Worm (Caenorhabditis elegans): Measurements from ENCODE around the gene sre-50.
A peak's percentile ranks its signal among the peaks of the same experiment; 100 is the strongest.

The sre-50 gene

DNA sequence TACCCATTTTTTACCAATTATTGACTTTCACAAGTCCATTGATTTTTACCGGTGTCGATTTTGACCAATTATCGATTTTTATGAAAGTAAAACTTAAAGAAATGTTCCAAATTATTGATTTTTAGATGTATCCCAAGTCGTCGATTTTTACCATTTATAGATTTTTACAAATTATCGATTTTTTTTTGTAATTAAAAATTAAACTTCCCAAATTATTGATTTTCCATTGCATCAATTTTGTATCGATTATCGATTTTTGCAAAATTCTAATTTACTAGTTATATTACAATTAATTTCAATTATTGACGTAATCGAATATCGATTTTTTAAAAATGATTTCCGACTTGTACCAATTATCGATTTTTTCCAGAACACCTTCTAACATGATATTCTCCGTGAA, at the start of gene sre-50:
Gene sre-50 (plus strand): TSS at position 384 of the 400 bp plus-strand sequence.
- no peak for TF ChIP-seq snpc-4 (tag; optimal IDR thresholded peaks at IDR 0.05)
- TF ChIP-seq ceh-28 (tag; optimal IDR thresholded peaks at IDR 0.05) = peak; percentile 97

DNA sequence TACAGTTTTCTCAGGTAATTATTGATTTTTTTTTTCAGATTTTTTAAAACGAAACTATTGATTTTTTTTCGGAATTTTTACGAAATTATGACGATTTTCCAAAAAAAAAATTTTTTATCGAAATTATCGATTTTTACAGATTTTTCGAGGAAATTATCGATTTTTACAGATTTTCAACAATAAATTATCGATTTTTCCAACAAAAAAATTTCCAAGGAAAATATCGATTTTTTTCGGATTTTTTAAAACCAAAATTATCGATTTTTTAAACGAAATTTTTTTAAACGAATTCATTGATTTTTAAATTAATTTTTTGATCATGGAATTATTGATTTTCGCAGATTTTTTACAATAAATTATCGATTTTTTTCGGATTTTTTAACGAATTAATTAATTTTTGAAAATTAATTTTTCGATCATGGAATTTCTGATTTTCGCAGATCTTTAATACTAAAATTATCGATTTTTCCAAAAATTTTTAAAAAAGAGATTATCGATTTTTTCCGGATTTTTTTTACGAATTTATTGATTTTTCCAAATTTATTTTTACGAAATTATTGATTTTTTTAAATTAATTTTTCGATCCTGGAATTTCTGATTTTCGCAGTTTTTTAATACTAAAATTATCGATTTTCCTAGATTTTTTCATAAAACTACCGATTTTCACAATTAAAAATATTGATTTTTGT, 47.6 kb upstream of the sre-50 start:
- TF ChIP-seq ceh-28 (tag; optimal IDR thresholded peaks at IDR 0.05) = peak; percentile 98
- no peak for TF ChIP-seq zag-1 (tag; optimal IDR thresholded peaks at IDR 0.05)
- TF ChIP-seq elt-1 (tag; optimal IDR thresholded peaks at IDR 0.05) = no peak
- TF ChIP-seq nhr-23 (tag; optimal IDR thresholded peaks at IDR 0.05) = no peak
- no peak for TF ChIP-seq ztf-11 (tag; optimal IDR thresholded peaks at IDR 0.05)
- no peak for TF ChIP-seq pqm-1 (tag; optimal IDR thresholded peaks at IDR 0.05)
- peak; percentile 13 for TF ChIP-seq hmg-11 (tag; optimal IDR thresholded peaks at IDR 0.05)

DNA sequence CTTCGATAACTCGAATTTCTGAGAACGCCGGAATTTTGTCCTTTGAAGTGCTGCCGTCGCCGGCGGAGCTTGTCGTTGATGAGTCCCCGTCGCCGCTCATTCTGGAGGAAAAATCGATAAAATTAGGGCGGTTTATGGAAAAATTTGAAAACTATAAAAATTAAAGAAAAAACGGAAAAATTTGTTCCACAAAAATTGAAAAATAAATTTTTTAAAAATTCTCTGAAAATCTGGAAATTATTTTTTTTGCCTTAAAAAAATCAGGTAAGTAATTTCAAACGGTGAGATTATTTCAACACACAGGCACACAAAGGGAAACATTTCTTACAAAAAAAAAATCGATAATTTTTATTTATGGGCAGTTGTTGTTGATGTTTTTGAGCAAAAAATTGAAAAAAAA, 46.8 kb upstream of the sre-50 start, which contains the start of gene parn-2:
Gene parn-2 (minus strand): TSS at position 101 of the 400 bp plus-strand sequence.
- TF ChIP-seq ceh-82 (tag; optimal IDR thresholded peaks at IDR 0.05) (no peak), eor-1 (tag; optimal IDR thresholded peaks at IDR 0.05) (no peak), hmg-11 (tag; optimal IDR thresholded peaks at IDR 0.05) (no peak), unc-62 (GFP tag; optimal IDR thresholded peaks at IDR 0.05) (no peak), egl-27 (tag; optimal IDR thresholded peaks at IDR 0.05) (no peak), mdl-1 (tag; optimal IDR thresholded peaks at IDR 0.05) (no peak), ama-1 (optimal IDR thresholded peaks at IDR 0.05) (no peak), nhr-11 (tag; optimal IDR thresholded peaks at IDR 0.05) (no peak), unc-39 (tag; optimal IDR thresholded peaks at IDR 0.05) (no peak), lin-15B (tag; optimal IDR thresholded peaks at IDR 0.05) (no peak), tbx-2 (tag; optimal IDR thresholded peaks at IDR 0.05) (no peak), ztf-4 (tag; optimal IDR thresholded peaks at IDR 0.05) (no peak), nhr-67 (tag; optimal IDR thresholded peaks at IDR 0.05) (no peak), nhr-25 (tag; optimal IDR thresholded peaks at IDR 0.05) (no peak), jun-1 (tag; optimal IDR thresholded peaks at IDR 0.05) (no peak), skn-1 (tag; optimal IDR thresholded peaks at IDR 0.05) (no peak), ztf-11 (tag; optimal IDR thresholded peaks at IDR 0.05) (no peak), ZK546.5 (tag; optimal IDR thresholded peaks at IDR 0.05) (no peak), fkh-2 (tag; optimal IDR thresholded peaks at IDR 0.05) (no peak), ceh-9 (tag; optimal IDR thresholded peaks at IDR 0.05) (no peak)

DNA sequence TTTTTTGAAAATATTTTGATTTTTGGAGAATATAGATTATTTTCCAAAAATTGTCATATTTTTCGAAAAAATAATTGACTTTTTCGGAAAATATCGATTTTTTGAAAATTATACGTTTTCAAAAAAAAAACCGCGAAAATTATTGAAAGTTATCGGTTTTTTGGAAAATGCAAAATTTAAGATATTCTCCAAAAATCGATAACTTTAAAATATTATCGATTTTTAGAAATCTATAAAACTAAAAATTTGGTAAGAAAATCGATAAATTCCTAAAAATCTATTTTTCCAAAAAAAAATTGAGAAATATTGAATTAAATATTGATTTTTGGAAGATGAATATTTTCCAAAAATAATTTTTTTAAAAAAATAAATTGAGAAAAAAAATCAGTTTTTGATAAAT, 46.2 kb upstream of the sre-50 start:
- TF ChIP-seq ceh-28 (tag; optimal IDR thresholded peaks at IDR 0.05) (peak; percentile 89), eor-1 (tag; optimal IDR thresholded peaks at IDR 0.05) (no peak)

DNA sequence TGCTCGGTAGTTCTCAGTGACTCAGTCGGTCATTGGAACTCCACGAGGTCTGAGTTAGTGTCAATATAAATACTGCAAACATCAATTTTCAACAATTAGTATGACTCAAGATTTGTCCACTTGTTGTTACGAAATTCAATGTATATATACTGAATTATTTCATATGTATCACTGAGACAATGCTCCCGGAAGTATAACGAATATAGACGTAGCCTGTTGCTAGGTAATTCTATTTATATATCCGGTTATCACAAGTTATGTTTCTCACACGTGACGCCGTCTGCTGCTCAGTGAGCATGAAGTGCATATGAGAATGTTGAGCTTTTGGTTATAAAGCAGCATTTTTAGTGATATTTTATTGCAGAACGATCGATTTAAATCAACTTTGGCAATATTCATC, 42.8 kb upstream of the sre-50 start:
- TF ChIP-seq daf-12 (tag; optimal IDR thresholded peaks at IDR 0.05) (no peak), sea-2 (GFP tag; optimal IDR thresholded peaks at IDR 0.05) (no peak), fkh-2 (tag; optimal IDR thresholded peaks at IDR 0.05) (no peak)

DNA sequence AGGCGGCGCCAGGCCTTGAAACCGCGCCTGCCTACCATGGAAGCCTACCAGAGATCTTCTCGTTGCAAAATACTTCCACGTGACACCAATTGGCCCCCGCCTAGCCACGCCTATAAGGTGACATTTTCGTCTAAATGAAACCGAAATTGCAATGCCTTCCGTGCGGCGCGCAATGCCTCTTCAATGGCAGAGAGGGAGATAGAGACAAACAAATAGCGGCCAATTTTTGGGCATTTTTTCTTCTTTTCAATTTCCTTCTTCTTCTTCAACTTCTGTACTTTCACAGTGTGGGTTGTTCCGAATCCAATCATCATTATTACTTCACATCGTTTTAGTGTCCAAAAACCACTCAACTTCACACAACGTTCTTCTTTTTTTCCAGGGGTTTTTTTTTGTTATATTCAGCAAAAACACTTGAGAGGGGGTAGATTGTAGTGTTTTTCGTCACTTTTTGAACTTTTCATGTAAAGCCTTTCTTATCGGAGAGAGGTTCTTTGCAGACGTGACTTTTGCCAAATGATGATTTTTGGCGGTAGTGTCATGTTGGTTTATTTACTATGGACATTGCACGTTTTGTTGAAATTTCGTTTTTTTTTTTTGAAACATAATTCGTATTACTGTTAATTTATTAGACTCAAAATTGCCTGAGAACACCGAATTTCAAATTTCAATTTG, 42.0 kb upstream of the sre-50 start:
- TF ChIP-seq elt-3 (tag; optimal IDR thresholded peaks at IDR 0.05) = no peak
- TF ChIP-seq fos-1 (tag; optimal IDR thresholded peaks at IDR 0.05) = no peak
- TF ChIP-seq eor-1 (tag; optimal IDR thresholded peaks at IDR 0.05) = no peak
- TF ChIP-seq nhr-43 (tag; optimal IDR thresholded peaks at IDR 0.05; ENCODE audit: poor library complexity, severe bottlenecking) = no peak
- no peak for TF ChIP-seq snpc-4 (tag; optimal IDR thresholded peaks at IDR 0.05)
- peak; percentile 16 for TF ChIP-seq ama-1 (optimal IDR thresholded peaks at IDR 0.05)
- peak; percentile 11 for TF ChIP-seq pha-4 (tag; optimal IDR thresholded peaks at IDR 0.05)
- no peak for TF ChIP-seq lsy-12 (tag; optimal IDR thresholded peaks at IDR 0.05)
- no peak for TF ChIP-seq skn-1 (tag; optimal IDR thresholded peaks at IDR 0.05)
- no peak for TF ChIP-seq ceh-16 (tag; optimal IDR thresholded peaks at IDR 0.05)
- TF ChIP-seq mdl-1 (tag; optimal IDR thresholded peaks at IDR 0.05) = no peak
- TF ChIP-seq pqm-1 (tag; optimal IDR thresholded peaks at IDR 0.05) = no peak
- TF ChIP-seq daf-12 (tag; optimal IDR thresholded peaks at IDR 0.05) = no peak
- TF ChIP-seq elt-2 (tag; optimal IDR thresholded peaks at IDR 0.05) = peak; percentile 2
- no peak for TF ChIP-seq lin-15B (tag; optimal IDR thresholded peaks at IDR 0.05)
- no peak for TF ChIP-seq nfya-1 (tag; optimal IDR thresholded peaks at IDR 0.05; ENCODE audit: insufficient read depth)
- no peak for TF ChIP-seq unc-39 (tag; optimal IDR thresholded peaks at IDR 0.05)
- peak; percentile 14 for TF ChIP-seq nhr-25 (tag; optimal IDR thresholded peaks at IDR 0.05)
- TF ChIP-seq fkh-2 (tag; optimal IDR thresholded peaks at IDR 0.05) = no peak

All from whole organism, L3 larva.